Worm (Caenorhabditis elegans): ENCODE results near the gene bath-44.

Gene bath-44

ce11 chrII:7356773-7357172 is 38.0 kb upstream of the bath-44 start:
- TF ChIP-seq lsy-2 (tag; optimal IDR thresholded peaks at IDR 0.05) (peak; percentile 30), unc-62 (GFP tag; optimal IDR thresholded peaks at IDR 0.05) (no peak)

- TF ChIP-seq bed-3 (GFP tag; optimal IDR thresholded peaks at IDR 0.05): no peak
- no peak for TF ChIP-seq elt-3 (tag; optimal IDR thresholded peaks at IDR 0.05)
- TF ChIP-seq lin-32 (GFP tag; optimal IDR thresholded peaks at IDR 0.05): no peak
- TF ChIP-seq hlh-1 (tag; optimal IDR thresholded peaks at IDR 0.05): peak; percentile 70
- TF ChIP-seq M03D4.4 (tag; optimal IDR thresholded peaks at IDR 0.05): no peak
- no peak for TF ChIP-seq sem-2 (GFP tag; optimal IDR thresholded peaks at IDR 0.05)
- peak; percentile 79 for TF ChIP-seq unc-62 (GFP tag; optimal IDR thresholded peaks at IDR 0.05)
- no peak for TF ChIP-seq lsy-2 (tag; optimal IDR thresholded peaks at IDR 0.05)
- TF ChIP-seq drap-1 (GFP tag; optimal IDR thresholded peaks at IDR 0.05): no peak
- no peak for TF ChIP-seq ceh-83 (GFP tag; optimal IDR thresholded peaks at IDR 0.05)
- no peak for TF ChIP-seq snpc-4 (tag; optimal IDR thresholded peaks at IDR 0.05)
- TF ChIP-seq lin-13 (tag; optimal IDR thresholded peaks at IDR 0.05): no peak
- TF ChIP-seq mls-2 (tag; optimal IDR thresholded peaks at IDR 0.05): no peak
Observed at ce11 chrII:7357176-7357575, 37.6 kb upstream of the bath-44 start.

DNA sequence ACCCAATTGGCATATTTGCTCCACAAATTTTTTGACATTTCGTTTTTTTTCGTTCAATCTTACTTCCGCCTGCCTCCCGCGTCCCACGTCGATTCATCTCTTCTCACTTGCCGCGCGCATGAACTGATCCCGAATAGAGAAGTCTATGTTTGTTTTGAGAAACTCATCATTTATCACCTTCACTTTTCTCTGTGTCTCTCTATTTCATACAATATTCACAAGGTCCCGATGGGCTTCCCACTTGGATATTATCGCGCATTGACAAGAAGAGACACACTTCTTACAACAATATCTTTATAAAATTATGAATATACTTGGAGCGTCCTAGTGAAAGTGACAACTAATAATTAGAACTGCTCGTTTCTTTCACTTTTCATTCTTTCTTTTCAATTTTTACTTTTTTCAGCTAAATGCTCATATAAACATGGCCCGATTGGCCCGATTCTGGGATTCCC is 36.2 kb upstream of the bath-44 start, which contains the start of gene insc-1:
Gene insc-1, plus strand, starts transcription at position 405 of the 455 bp plus-strand sequence.
- TF ChIP-seq blmp-1 (tag; optimal IDR thresholded peaks at IDR 0.05) (peak; percentile 75), unc-62 (GFP tag; optimal IDR thresholded peaks at IDR 0.05) (peak; percentile 3), pha-4 (tag; optimal IDR thresholded peaks at IDR 0.05) (no peak), ceh-39 (tag; optimal IDR thresholded peaks at IDR 0.05) (no peak), cnd-1 (tag; optimal IDR thresholded peaks at IDR 0.05) (no peak), sptf-1 (tag; optimal IDR thresholded peaks at IDR 0.05) (no peak)

- no peak for TF ChIP-seq ham-2 (GFP tag; optimal IDR thresholded peaks at IDR 0.05)
- TF ChIP-seq ztf-11 (tag; optimal IDR thresholded peaks at IDR 0.05): no peak
- TF ChIP-seq elt-1 (tag; optimal IDR thresholded peaks at IDR 0.05; ENCODE audit: borderline replicate concordance, insufficient read depth): peak; percentile 18
- no peak for TF ChIP-seq pha-4 (tag; optimal IDR thresholded peaks at IDR 0.05)
- TF ChIP-seq sem-2 (GFP tag; optimal IDR thresholded peaks at IDR 0.05): no peak
- peak; percentile 46 for TF ChIP-seq ces-1 (GFP tag; optimal IDR thresholded peaks at IDR 0.05)
- no peak for TF ChIP-seq bed-3 (GFP tag; optimal IDR thresholded peaks at IDR 0.05)
- no peak for TF ChIP-seq tbx-8 (GFP tag; optimal IDR thresholded peaks at IDR 0.05)
- TF ChIP-seq ceh-39 (tag; optimal IDR thresholded peaks at IDR 0.05): peak; percentile 65
- no peak for TF ChIP-seq snpc-4 (tag; optimal IDR thresholded peaks at IDR 0.05)
- peak; percentile 82 for TF ChIP-seq unc-62 (GFP tag; optimal IDR thresholded peaks at IDR 0.05)
- TF ChIP-seq drap-1 (GFP tag; optimal IDR thresholded peaks at IDR 0.05): no peak
- peak; percentile 21 for TF ChIP-seq unc-120 (tag; optimal IDR thresholded peaks at IDR 0.05; ENCODE audit: poor library complexity, severe bottlenecking)
- no peak for TF ChIP-seq ceh-43 (GFP tag; optimal IDR thresholded peaks at IDR 0.05)
- TF ChIP-seq elt-3 (tag; optimal IDR thresholded peaks at IDR 0.05): no peak
- no peak for TF ChIP-seq nhr-237 (tag; optimal IDR thresholded peaks at IDR 0.05)
- no peak for TF ChIP-seq mls-2 (tag; optimal IDR thresholded peaks at IDR 0.05)
- no peak for TF ChIP-seq blmp-1 (tag; optimal IDR thresholded peaks at IDR 0.05)
- TF ChIP-seq mab-5 (tag; optimal IDR thresholded peaks at IDR 0.05): no peak
- TF ChIP-seq lin-32 (GFP tag; optimal IDR thresholded peaks at IDR 0.05): no peak
- no peak for TF ChIP-seq zip-8 (tag; optimal IDR thresholded peaks at IDR 0.05)
- TF ChIP-seq ceh-83 (GFP tag; optimal IDR thresholded peaks at IDR 0.05): no peak
- peak; percentile 24 for TF ChIP-seq hlh-1 (tag; optimal IDR thresholded peaks at IDR 0.05)
- TF ChIP-seq lsy-2 (tag; optimal IDR thresholded peaks at IDR 0.05): no peak
- no peak for TF ChIP-seq sptf-1 (tag; optimal IDR thresholded peaks at IDR 0.05)
- no peak for TF ChIP-seq lin-13 (tag; optimal IDR thresholded peaks at IDR 0.05)
Observed at ce11 chrII:7363990-7364455, 30.7 kb upstream of the bath-44 start, which contains the start of gene msra-1. msra-1 (minus strand) TSS chrII:7364040.

DNA sequence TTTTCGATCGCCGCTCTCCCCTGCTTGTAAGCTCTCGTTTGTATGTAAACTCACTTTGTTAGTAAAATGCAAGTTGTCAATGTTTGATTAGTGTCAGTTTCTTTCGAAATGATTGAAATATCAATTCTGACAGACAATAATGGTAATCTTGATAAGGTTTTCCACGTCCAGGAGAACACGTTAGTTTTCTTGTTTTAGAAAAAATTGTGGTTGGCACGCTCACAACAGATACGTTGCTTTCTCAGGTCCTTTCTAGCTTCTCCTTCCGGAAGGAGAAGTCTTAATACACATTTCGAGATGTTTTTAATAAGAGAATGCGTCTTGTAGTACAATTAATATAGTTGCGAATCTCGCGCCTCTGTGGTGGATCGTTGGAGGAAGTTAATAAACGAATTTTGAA is 26.0 kb upstream of the bath-44 start, which contains the start of gene F43E2.6:
Gene F43E2.6, minus strand, starts transcription at position 101 of the 400 bp plus-strand sequence.
- no peak for TF ChIP-seq mab-5 (tag; optimal IDR thresholded peaks at IDR 0.05)
- TF ChIP-seq snpc-4 (tag; optimal IDR thresholded peaks at IDR 0.05): no peak
- no peak for TF ChIP-seq sptf-1 (tag; optimal IDR thresholded peaks at IDR 0.05)
- no peak for TF ChIP-seq ham-2 (GFP tag; optimal IDR thresholded peaks at IDR 0.05)
- no peak for TF ChIP-seq bed-3 (GFP tag; optimal IDR thresholded peaks at IDR 0.05)
- no peak for TF ChIP-seq unc-120 (tag; optimal IDR thresholded peaks at IDR 0.05; ENCODE audit: poor library complexity, severe bottlenecking)
- TF ChIP-seq nhr-12 (tag; optimal IDR thresholded peaks at IDR 0.05): no peak
- TF ChIP-seq cnd-1 (tag; optimal IDR thresholded peaks at IDR 0.05): no peak
- no peak for TF ChIP-seq blmp-1 (tag; optimal IDR thresholded peaks at IDR 0.05)
- TF ChIP-seq nhr-2 (tag; optimal IDR thresholded peaks at IDR 0.05): no peak

All from whole organism, mixed stage, embryonic.